Worm (Caenorhabditis elegans): ENCODE data around the gene C18G1.6.

DNA sequence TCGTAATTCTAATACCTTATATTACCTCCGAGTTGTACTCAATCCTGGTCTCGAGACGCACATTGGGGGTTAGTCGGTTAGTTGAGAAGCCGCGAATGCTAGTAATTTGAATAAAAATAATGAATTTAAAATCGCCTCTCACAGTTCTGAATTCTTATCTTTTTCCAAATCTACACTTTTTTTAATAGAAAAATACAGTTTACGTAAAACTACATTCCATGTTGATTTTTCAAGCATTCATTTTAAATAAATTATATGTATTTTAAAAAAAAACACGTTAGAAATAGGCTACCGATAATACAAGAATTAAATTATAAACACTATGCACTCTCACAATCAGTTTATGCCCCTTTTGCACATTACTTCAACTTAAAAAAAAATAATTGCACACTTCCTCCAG is 19.2 kb downstream of the C18G1.6 start, which contains the start of gene C18G1.9:
- TF ChIP-seq nhr-25 (tag; optimal IDR thresholded peaks at IDR 0.05) = no peak
- no peak for TF ChIP-seq nhr-237 (tag; optimal IDR thresholded peaks at IDR 0.05)
- no peak for TF ChIP-seq nhr-43 (tag; optimal IDR thresholded peaks at IDR 0.05; ENCODE audit: poor library complexity, severe bottlenecking)
- no peak for TF ChIP-seq nhr-11 (tag; optimal IDR thresholded peaks at IDR 0.05)
- TF ChIP-seq unc-62 (GFP tag; optimal IDR thresholded peaks at IDR 0.05) = no peak
- no peak for TF ChIP-seq nhr-76 (tag; optimal IDR thresholded peaks at IDR 0.05)
- no peak for TF ChIP-seq elt-3 (tag; optimal IDR thresholded peaks at IDR 0.05)
